Worm (Caenorhabditis elegans): ENCODE data around the gene ced-4.

- TF ChIP-seq klf-2 (GFP tag; conservative IDR thresholded peaks at IDR 0.05) (no peak), flt-1 (GFP tag; IDR thresholded peaks at IDR 0.05) (no peak), T22C8.4 (GFP tag; IDR thresholded peaks at IDR 0.05) (no peak), ztf-23 (GFP tag; IDR thresholded peaks at IDR 0.05) (no peak), tab-1 (GFP tag; IDR thresholded peaks at IDR 0.05) (no peak), cog-1 (tag; optimal IDR thresholded peaks at IDR 0.05) (no peak)
Measured at ce11 chrIII:4842173-4842572, 10.0 kb upstream of the ced-4 start, which contains the start of gene clec-156.
